Worm (Caenorhabditis elegans) whole organism, late embryonic: ENCODE results near the gene sre-32.

Experiments
- Y22D7AL.16 ChIP-seq: sonication (generic microtip); optimal IDR thresholded peaks from 2 replicates; lab custom pipeline; 2016; ENCODE audit warnings: missing genetic modification characterization, missing compliant biosample characterization
- ceh-9 ChIP-seq: sonication (generic microtip); optimal IDR thresholded peaks from 2 replicates; lab custom pipeline; 2016; ENCODE audit warnings: mild to moderate bottlenecking, missing genetic modification characterization, inconsistent platforms, missing compliant biosample characterization
- che-1 ChIP-seq: sonication (generic microtip); optimal IDR thresholded peaks from 2 replicates; lab custom pipeline; 2016; ENCODE audit warnings: mild to moderate bottlenecking, missing genetic modification characterization, missing compliant biosample characterization
- nfya-1 ChIP-seq: sonication (generic microtip); optimal IDR thresholded peaks from 2 replicates; lab custom pipeline; 2017; ENCODE audit warnings: missing genetic modification characterization, mild to moderate bottlenecking, missing compliant biosample characterization, antibody characterized with exemption, moderate library complexity
- pha-4 ChIP-seq: fragments of 150-350 bp; optimal IDR thresholded peaks from 2 replicates; lab custom pipeline; 2018; ENCODE audit warnings: missing biosample characterization, missing genetic modification reagents, missing genetic modification characterization
- ref-2 ChIP-seq: sonication (generic microtip); optimal IDR thresholded peaks from 2 replicates; lab custom pipeline; 2016; ENCODE audit warnings: missing genetic modification characterization, missing compliant biosample characterization
- sox-2 ChIP-seq: fragments of 200-800 bp; sonication (Bioruptor generic); IDR thresholded peaks from 2 replicates; pipeline ENCODE4 v1.3.6; 2022; ENCODE audit warnings: missing genetic modification reagents, missing genetic modification characterization, missing compliant biosample characterization
- tbx-2 ChIP-seq: sonication (generic microtip); optimal IDR thresholded peaks from 2 replicates; lab custom pipeline; 2016; ENCODE audit warnings: missing genetic modification characterization, missing compliant biosample characterization
- tbx-7 ChIP-seq: sonication (generic microtip); optimal IDR thresholded peaks from 2 replicates; lab custom pipeline; 2016; ENCODE audit warnings: missing genotype, missing genetic modification characterization, missing compliant biosample characterization
- zip-5 ChIP-seq: sonication (generic microtip); optimal IDR thresholded peaks from 2 replicates; lab custom pipeline; 2016; ENCODE audit warnings: missing genetic modification characterization, missing compliant biosample characterization

ce11 chrII:12449849-12450248 is 6.7 kb downstream of the sre-32 start, which contains the start of gene sre-34:
- TF ChIP-seq nfya-1 (tag; lab: Kevin White, UChicago) (no peak), ref-2 (no peak), ceh-9 (tag; lab: Kevin White, UChicago) (no peak), Y22D7AL.16 (tag; lab: Kevin White, UChicago) (no peak), tbx-2 (tag; lab: Kevin White, UChicago) (no peak), sox-2 (GFP tag; lab: Robert Waterston, UW) (no peak), tbx-7 (tag; lab: Kevin White, UChicago) (no peak), che-1 (tag; lab: Kevin White, UChicago) (no peak), pha-4 (tag; lab: Kevin White, UChicago) (no peak), zip-5 (tag; lab: Kevin White, UChicago) (no peak)
